Fruit fly (Drosophila melanogaster) whole organism, embryonic: ENCODE results near the gene CG5835.

Source experiments
- Aef1 ChIP-seq: fragments of 200-800 bp; sonication (Bioruptor generic); IDR thresholded peaks from 3 replicates; pipeline ENCODE4 v1.3.6; 2022; ENCODE audit warnings: missing biosample characterization, missing genetic modification characterization
- B-H1 ChIP-seq: fragments of 200-800 bp; sonication (Bioruptor generic); IDR thresholded peaks from 3 replicates; pipeline ENCODE4 v1.3.6; 2022; ENCODE audit warnings: missing biosample characterization, missing genetic modification characterization
- BtbVII ChIP-seq: fragments of 200-800 bp; sonication (Bioruptor generic); optimal IDR thresholded peaks from 3 replicates; lab custom pipeline; 2017; ENCODE audit warnings: missing biosample characterization, mild to moderate bottlenecking, missing genetic modification characterization
- CG10274 ChIP-seq: fragments of 200-800 bp; sonication (Bioruptor generic); optimal IDR thresholded peaks from 3 replicates; lab custom pipeline; 2017; ENCODE audit warnings: missing biosample characterization, mild to moderate bottlenecking, missing genetic modification characterization
- CG10654 ChIP-seq: fragments of 200-800 bp; sonication (Bioruptor generic); optimal IDR thresholded peaks from 2 replicates; lab custom pipeline; 2016; ENCODE audit warnings: missing biosample characterization, missing genetic modification characterization
- CG10979 ChIP-seq: fragments of 200-800 bp; sonication (Bioruptor generic); optimal IDR thresholded peaks from 2 replicates; lab custom pipeline; 2018; ENCODE audit warnings: missing biosample characterization, mild to moderate bottlenecking, missing genetic modification characterization, moderate library complexity
- CG12155 ChIP-seq: fragments of 200-800 bp; sonication (Bioruptor generic); optimal IDR thresholded peaks from 3 replicates; lab custom pipeline; 2016; ENCODE audit warnings: missing biosample characterization, missing genetic modification characterization
- CG12299 ChIP-seq: fragments of 200-800 bp; sonication (Bioruptor generic); optimal IDR thresholded peaks from 2 replicates; lab custom pipeline; 2018; ENCODE audit warnings: missing biosample characterization, mild to moderate bottlenecking, missing genetic modification characterization
- CG12391 ChIP-seq: fragments of 200-800 bp; sonication (Bioruptor generic); optimal IDR thresholded peaks from 3 replicates; lab custom pipeline; 2018; ENCODE audit warnings: missing biosample characterization, mild to moderate bottlenecking, missing genetic modification characterization, moderate library complexity
- CG14050 ChIP-seq: fragments of 200-800 bp; sonication (Bioruptor generic); IDR thresholded peaks from 3 replicates; pipeline ENCODE4 v1.3.6; 2022; ENCODE audit warnings: missing biosample characterization, missing genetic modification characterization
- CG15479 ChIP-seq: fragments of 200-800 bp; sonication (Bioruptor generic); optimal IDR thresholded peaks from 3 replicates; lab custom pipeline; 2019; ENCODE audit warnings: missing biosample characterization, mild to moderate bottlenecking, missing genetic modification characterization, moderate library complexity
- CG16815 ChIP-seq: fragments of 200-800 bp; sonication (Bioruptor generic); optimal IDR thresholded peaks from 3 replicates; lab custom pipeline; 2017; ENCODE audit warnings: missing biosample characterization, mild to moderate bottlenecking, missing genetic modification characterization
- CG17912 ChIP-seq: fragments of 200-800 bp; sonication (Bioruptor generic); optimal IDR thresholded peaks from 2 replicates; lab custom pipeline; 2018; ENCODE audit warnings: missing biosample characterization, mild to moderate bottlenecking, missing genetic modification characterization
- CG18619 ChIP-seq: fragments of 200-800 bp; sonication (Bioruptor generic); optimal IDR thresholded peaks from 3 replicates; lab custom pipeline; 2017; ENCODE audit warnings: missing biosample characterization, mild to moderate bottlenecking, missing genetic modification characterization
- CG18764 ChIP-seq: fragments of 200-800 bp; sonication (Bioruptor generic); optimal IDR thresholded peaks from 3 replicates; lab custom pipeline; 2016; ENCODE audit warnings: missing biosample characterization, missing genetic modification characterization
- CG2889 ChIP-seq: fragments of 200-800 bp; sonication (Bioruptor generic); IDR thresholded peaks from 3 replicates; pipeline ENCODE4 v1.3.6; 2022; ENCODE audit warnings: missing biosample characterization, missing genetic modification characterization
- CG31388 ChIP-seq: fragments of 200-800 bp; sonication (Bioruptor generic); optimal IDR thresholded peaks from 2 replicates; lab custom pipeline; 2016; ENCODE audit warnings: missing biosample characterization, missing genetic modification characterization
- CG4282 ChIP-seq: fragments of 200-800 bp; sonication (Bioruptor generic); optimal IDR thresholded peaks from 2 replicates; lab custom pipeline; 2016; ENCODE audit warnings: missing biosample characterization, missing genetic modification characterization
- CG7271 ChIP-seq: fragments of 200-800 bp; sonication (Bioruptor generic); optimal IDR thresholded peaks from 2 replicates; lab custom pipeline; 2018; ENCODE audit warnings: missing biosample characterization, mild to moderate bottlenecking, missing genetic modification characterization, moderate library complexity
- CG7357 ChIP-seq: fragments of 200-800 bp; sonication (Bioruptor generic); IDR thresholded peaks from 3 replicates; pipeline ENCODE4 v1.3.6; 2022; ENCODE audit warnings: missing biosample characterization, missing genetic modification characterization
- CG7839 ChIP-seq: fragments of 200-800 bp; sonication (Bioruptor generic); optimal IDR thresholded peaks from 3 replicates; lab custom pipeline; 2018; ENCODE audit warnings: missing biosample characterization, mild to moderate bottlenecking, missing genetic modification characterization, moderate library complexity
- CG7928 ChIP-seq: fragments of 200-800 bp; sonication (Bioruptor generic); optimal IDR thresholded peaks from 2 replicates; lab custom pipeline; 2017; ENCODE audit warnings: missing biosample characterization, mild to moderate bottlenecking, missing genetic modification characterization
- CG8359 ChIP-seq: fragments of 200-800 bp; sonication (Bioruptor generic); optimal IDR thresholded peaks from 2 replicates; lab custom pipeline; 2017; ENCODE audit warnings: missing biosample characterization, mild to moderate bottlenecking, missing genetic modification characterization, borderline replicate concordance
- CG8478 ChIP-seq: fragments of >200 bp; optimal IDR thresholded peaks from 2 replicates; lab custom pipeline; 2018
- CG9215 ChIP-seq: fragments of 200-800 bp; sonication (Bioruptor generic); IDR thresholded peaks from 2 replicates; pipeline ENCODE4 v1.3.6; 2022; ENCODE audit warnings: missing biosample characterization, missing genetic modification characterization
- CG9797 ChIP-seq: fragments of 200-800 bp; sonication (Bioruptor generic); optimal IDR thresholded peaks from 3 replicates; lab custom pipeline; 2018; ENCODE audit warnings: missing biosample characterization, mild to moderate bottlenecking, missing genetic modification characterization
- Dip2 ChIP-seq: fragments of 200-800 bp; sonication (Bioruptor generic); IDR thresholded peaks from 2 replicates; pipeline ENCODE4 v1.3.6; 2022; ENCODE audit warnings: missing biosample characterization, missing genetic modification characterization
- Ets97D ChIP-seq: fragments of 200-800 bp; sonication (Bioruptor generic); optimal IDR thresholded peaks from 3 replicates; lab custom pipeline; 2016; ENCODE audit warnings: missing biosample characterization, missing genetic modification characterization
- Gug ChIP-seq: fragments of 200-800 bp; sonication (Bioruptor generic); IDR thresholded peaks from 4 replicates; pipeline ENCODE4 v1.3.6; 2022; ENCODE audit warnings: missing biosample characterization, missing genetic modification characterization
- Hr3 ChIP-seq: fragments of 200-800 bp; sonication (Bioruptor generic); optimal IDR thresholded peaks from 3 replicates; lab custom pipeline; 2016; ENCODE audit warnings: missing biosample characterization, missing genetic modification characterization
- MBD-R2 ChIP-seq: fragments of 200-800 bp; sonication (Bioruptor generic); IDR thresholded peaks from 2 replicates; pipeline ENCODE4 v1.3.6; 2022; ENCODE audit warnings: missing biosample characterization, missing genetic modification characterization
- Rfx ChIP-seq: fragments of 200-800 bp; sonication (Bioruptor generic); IDR thresholded peaks from 2 replicates; pipeline ENCODE4 v1.3.6; 2022; ENCODE audit warnings: missing biosample characterization, missing genetic modification characterization
- Usf ChIP-seq: fragments of 200-800 bp; sonication (Bioruptor generic); optimal IDR thresholded peaks from 2 replicates; lab custom pipeline; 2017; ENCODE audit warnings: missing genotype, missing biosample characterization, missing genetic modification characterization
- cas ChIP-seq: fragments of 200-800 bp; sonication (Bioruptor generic); IDR thresholded peaks from 2 replicates; pipeline ENCODE4 v1.3.6; 2022; ENCODE audit warnings: missing biosample characterization, missing genetic modification characterization
- cwo ChIP-seq: fragments of 200-800 bp; sonication (Bioruptor generic); optimal IDR thresholded peaks from 3 replicates; lab custom pipeline; 2017; ENCODE audit warnings: missing biosample characterization, missing genetic modification characterization, mild to moderate bottlenecking, moderate library complexity, missing genetic modification reagents
- dimm ChIP-seq: fragments of 200-800 bp; sonication (Bioruptor generic); IDR thresholded peaks from 2 replicates; pipeline ENCODE4 v1.3.6; 2022; ENCODE audit warnings: missing biosample characterization, missing genetic modification characterization
- emc ChIP-seq: fragments of 200-800 bp; sonication (Bioruptor generic); optimal IDR thresholded peaks from 2 replicates; lab custom pipeline; 2016; ENCODE audit warnings: missing biosample characterization, missing genetic modification characterization
- fd96Cb ChIP-seq: fragments of 200-800 bp; sonication (Bioruptor generic); optimal IDR thresholded peaks from 2 replicates; lab custom pipeline; 2018; ENCODE audit warnings: missing biosample characterization, mild to moderate bottlenecking, missing genetic modification characterization, moderate library complexity
- her ChIP-seq: fragments of 200-800 bp; sonication (Bioruptor generic); optimal IDR thresholded peaks from 2 replicates; lab custom pipeline; 2016; ENCODE audit warnings: missing biosample characterization, missing genetic modification characterization
- hth ChIP-seq: fragments of >200 bp; optimal IDR thresholded peaks from 2 replicates; lab custom pipeline; 2017; ENCODE audit warnings: inconsistent platforms
- ind ChIP-seq: fragments of 200-800 bp; sonication (Bioruptor generic); optimal IDR thresholded peaks from 3 replicates; lab custom pipeline; 2016; ENCODE audit warnings: missing biosample characterization, missing genetic modification characterization
- inv ChIP-seq: fragments of 200-800 bp; sonication (Bioruptor generic); IDR thresholded peaks from 2 replicates; pipeline ENCODE4 v1.3.6; 2022; ENCODE audit warnings: missing biosample characterization, missing genetic modification characterization; ENCODE audit not compliant: partially characterized antibody
- nau ChIP-seq: fragments of 200-800 bp; sonication (Bioruptor generic); optimal IDR thresholded peaks from 3 replicates; lab custom pipeline; 2017; ENCODE audit warnings: missing biosample characterization, mild to moderate bottlenecking, missing genetic modification characterization, missing genetic modification reagents
- peb ChIP-seq: fragments of 200-800 bp; sonication (Bioruptor generic); IDR thresholded peaks from 2 replicates; pipeline ENCODE4 v1.3.6; 2022; ENCODE audit warnings: missing biosample characterization, missing genetic modification characterization
- sc ChIP-seq, 3 experiments: fragments of >200 bp in 2 of 3; fragments of 200-800 bp in 1 of 3; sonication (Bioruptor generic) in 1 of 3; optimal IDR thresholded peaks; 2 replicates in 2 of 3; 3 replicates in 1 of 3; lab custom pipeline; 2017; ENCODE audit warnings: mild to moderate bottlenecking in 1 of 3, missing biosample characterization in 1 of 3, missing genetic modification characterization in 1 of 3, missing genetic modification reagents in 1 of 3
- sisA ChIP-seq: fragments of 200-800 bp; sonication (Bioruptor generic); IDR thresholded peaks from 2 replicates; pipeline ENCODE4 v1.3.6; 2022; ENCODE audit warnings: missing biosample characterization, missing genetic modification characterization
- sr ChIP-seq: fragments of 200-800 bp; sonication (Bioruptor generic); IDR thresholded peaks from 3 replicates; pipeline ENCODE4 v1.3.6; 2022; ENCODE audit warnings: missing biosample characterization, missing genetic modification characterization
- stc ChIP-seq: fragments of 200-800 bp; sonication (Bioruptor generic); IDR thresholded peaks from 2 replicates; pipeline ENCODE4 v1.3.6; 2022; ENCODE audit warnings: missing biosample characterization, missing genetic modification characterization
- stwl ChIP-seq: fragments of 200-800 bp; sonication (Bioruptor generic); optimal IDR thresholded peaks from 3 replicates; lab custom pipeline; 2018; ENCODE audit warnings: missing biosample characterization, mild to moderate bottlenecking, missing genetic modification characterization, moderate library complexity

Gene CG5835

DNA sequence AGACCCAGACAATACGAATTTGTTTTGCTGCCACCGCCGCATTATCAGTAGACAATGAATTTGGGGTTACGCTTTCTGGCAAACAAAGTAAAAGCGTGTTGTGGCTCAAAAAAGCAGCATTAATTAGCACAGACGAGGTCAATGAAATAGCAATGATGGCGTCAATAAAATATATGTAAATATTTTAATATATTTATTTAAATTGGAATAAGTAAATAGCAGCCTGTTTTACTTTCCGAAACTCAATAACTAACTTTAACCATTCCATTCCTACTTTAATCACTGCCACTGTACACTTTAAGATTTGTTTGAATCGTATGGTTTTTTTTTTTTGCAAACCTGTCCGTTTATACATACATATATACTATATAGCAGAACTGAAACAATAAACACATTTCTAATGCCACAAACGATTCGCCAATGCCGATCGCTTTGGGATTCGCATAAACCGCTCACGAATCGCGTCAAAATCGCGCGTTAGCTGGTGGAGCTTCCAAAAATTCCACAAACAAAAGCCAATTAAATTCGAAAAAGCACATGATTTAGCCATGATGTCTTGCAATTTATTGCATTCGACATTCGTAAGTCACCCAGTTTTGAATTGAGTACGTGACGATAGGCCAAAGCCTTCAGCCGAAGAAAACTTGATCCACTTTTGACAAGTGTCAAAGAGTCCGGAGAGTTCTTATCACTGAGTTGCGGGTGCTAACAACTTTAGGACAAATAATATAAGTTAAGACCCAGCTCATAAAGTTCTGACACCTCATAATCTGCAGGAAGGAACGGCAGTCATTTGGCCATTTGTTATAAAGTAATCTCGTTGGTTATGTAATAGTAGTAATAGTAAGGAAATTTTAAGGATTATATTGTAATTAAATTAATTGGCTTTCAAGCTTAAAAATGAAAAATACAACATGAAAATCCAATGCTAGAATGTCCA is 1.4 kb downstream of the CG5835 start (continued):
- TF ChIP-seq CG7839 (tag; lab: Kevin White, UChicago) = peak; percentile 53
- TF ChIP-seq CG14050 (GFP tag; lab: Robert Waterston, UW) = 0 out of 3 replicates have a peak, but pooled peaks have one; percentile 17
- TF ChIP-seq CG4282 (GFP tag; lab: Kevin White, UChicago) = no peak
- TF ChIP-seq CG12155 (GFP tag; lab: Kevin White, UChicago) = no peak
- peak; percentile 47; the same call in 1 of the 2 replicates for TF ChIP-seq sisA
- TF ChIP-seq Aef1 (GFP tag; lab: Robert Waterston, UW) = peak; percentile 41; the same call in 1 of the 3 replicates
- peak; percentile 32 for TF ChIP-seq cwo (GFP tag; lab: Kevin White, UChicago)
- no peak for TF ChIP-seq Usf (GFP tag; lab: Kevin White, UChicago)
- peak; percentile 40; the same call in 1 of the 3 replicates for TF ChIP-seq B-H1 (GFP tag; lab: Robert Waterston, UW)
- TF ChIP-seq inv (GFP tag; lab: Robert Waterston, UW) = no peak
- TF ChIP-seq dimm (GFP tag; lab: Robert Waterston, UW) = 0 out of 2 replicates have a peak, but pooled peaks have one; percentile 22
- TF ChIP-seq Rfx (GFP tag; lab: Robert Waterston, UW) = peak; percentile 58; the same call in 1 of the 2 replicates
- no peak for TF ChIP-seq Ets97D (GFP tag; lab: Kevin White, UChicago)
- TF ChIP-seq CG9215 (GFP tag; lab: Robert Waterston, UW) = peak; percentile 34; the same call in 1 of the 2 replicates
- TF ChIP-seq CG2889 = no peak; the same call in 2 of the 3 replicates
- TF ChIP-seq peb (GFP tag; lab: Robert Waterston, UW) = 0 out of 2 replicates have a peak, but pooled peaks have one; percentile 37
- TF ChIP-seq MBD-R2 (GFP tag; lab: Robert Waterston, UW) = peak; percentile 17; the same call in 1 of the 2 replicates
- no peak for TF ChIP-seq sr (GFP tag; lab: Robert Waterston, UW)
- TF ChIP-seq CG12391 (tag; lab: Kevin White, UChicago) = peak; percentile 45
- no peak for TF ChIP-seq CG10979 (tag; lab: Kevin White, UChicago)
- TF ChIP-seq CG10274 = no peak
- no peak for TF ChIP-seq her (GFP tag; lab: Kevin White, UChicago)
- TF ChIP-seq CG12299 (tag; lab: Kevin White, UChicago) = no peak
- no peak for TF ChIP-seq cas (GFP tag; lab: Robert Waterston, UW)
- TF ChIP-seq CG10654 = peak; percentile 2
- TF ChIP-seq CG8359 (GFP tag; lab: Kevin White, UChicago) = peak; percentile 94
- peak; percentile 9 for TF ChIP-seq ind (GFP tag; lab: Kevin White, UChicago)
- no peak for TF ChIP-seq CG16815
- 0 out of 3 replicates have a peak, but pooled peaks have one; percentile 36 for TF ChIP-seq CG7357 (GFP tag; lab: Robert Waterston, UW)
- TF ChIP-seq CG18619 = no peak
- TF ChIP-seq CG17912 (GFP tag; lab: Kevin White, UChicago) = no peak
- no peak for TF ChIP-seq CG8478 (lab: Kevin White, UChicago)
- no peak for TF ChIP-seq hth (lab: Kevin White, UChicago)
- no peak for TF ChIP-seq CG7271 (tag; lab: Kevin White, UChicago)
- no peak for TF ChIP-seq CG31388 (GFP tag; lab: Kevin White, UChicago)
- TF ChIP-seq sc (optimal IDR thresholded peaks at IDR 0.05; lab: Kevin White, UChicago) = no peak
- TF ChIP-seq sc (GFP tag; optimal IDR thresholded peaks at IDR 0.05; lab: Kevin White, UChicago) = no peak
- peak; percentile 4 for TF ChIP-seq BtbVII
- no peak for TF ChIP-seq CG9797
- no peak for TF ChIP-seq Dip2
- peak; percentile 21 for TF ChIP-seq fd96Cb (tag; lab: Kevin White, UChicago)
- peak; percentile 46 for TF ChIP-seq stc
- no peak for TF ChIP-seq Gug (GFP tag; lab: Robert Waterston, UW)
- no peak for TF ChIP-seq Hr3
- TF ChIP-seq emc = no peak
- no peak for TF ChIP-seq CG18764
- no peak for TF ChIP-seq stwl (tag; lab: Kevin White, UChicago)
- no peak for TF ChIP-seq CG7928 (GFP tag; lab: Kevin White, UChicago)
- no peak for TF ChIP-seq CG15479 (GFP tag; lab: Kevin White, UChicago)
- no peak for TF ChIP-seq nau (GFP tag; lab: Kevin White, UChicago)
